Worm (Caenorhabditis elegans): Measurements from ENCODE around the gene ZK418.13.

DNA sequence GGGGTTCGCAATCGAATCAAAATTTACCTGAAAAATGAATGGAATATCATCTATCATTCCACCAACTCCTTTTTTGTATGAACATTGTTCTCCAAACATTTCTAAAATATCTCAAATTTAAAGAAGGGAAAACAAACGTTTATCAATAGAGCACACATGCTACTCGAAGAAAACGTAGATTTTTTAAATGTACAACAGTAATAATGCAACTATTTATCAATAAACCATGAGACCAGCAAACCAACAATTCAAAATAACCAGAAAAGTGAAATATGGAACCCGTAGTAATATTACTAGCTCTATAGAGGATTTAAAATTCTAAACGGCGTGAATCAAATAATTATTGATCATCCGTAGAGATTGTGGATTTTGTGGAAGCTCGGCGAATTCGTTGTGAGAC lies 2.5 kb upstream of the ZK418.13 start, which contains the start of gene ZK418.6:
- TF ChIP-seq repo-1 (tag; optimal IDR thresholded peaks at IDR 0.05) (no peak), mel-28 (tag; optimal IDR thresholded peaks at IDR 0.05; ENCODE audit: borderline replicate concordance) (no peak), B0261.1 (tag; optimal IDR thresholded peaks at IDR 0.05) (no peak), K12H6.12 (tag; optimal IDR thresholded peaks at IDR 0.05) (no peak), lin-26 (GFP tag; IDR thresholded peaks at IDR 0.05) (no peak), hmg-20 (GFP tag; IDR thresholded peaks at IDR 0.05) (no peak), T07F8.4 (tag; optimal IDR thresholded peaks at IDR 0.05) (no peak)

All from whole organism, young adult.